Worm (Caenorhabditis elegans): ENCODE data around the gene polq-1.

DNA sequence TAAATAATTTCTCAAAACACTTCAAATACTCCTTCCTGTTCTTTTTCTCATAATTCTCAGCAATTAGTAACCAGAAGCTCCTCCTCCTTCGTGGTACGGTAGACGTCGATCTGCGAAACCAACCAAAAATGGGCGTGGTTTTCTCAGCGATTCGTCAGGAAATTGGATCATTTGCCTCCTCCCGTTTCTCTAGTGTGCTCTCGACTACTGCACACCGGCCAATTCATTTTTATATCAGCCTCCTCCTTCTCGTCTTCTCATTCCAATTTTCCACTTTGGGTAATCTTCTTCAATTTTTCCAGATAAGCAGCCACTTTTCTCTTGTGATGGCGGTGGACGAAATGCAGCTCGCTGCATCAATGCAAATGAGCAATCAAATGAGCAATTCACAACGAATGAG lies 4.2 kb downstream of the polq-1 start, which contains the start of gene ceh-10:
- TF ChIP-seq ama-1 (optimal IDR thresholded peaks at IDR 0.05) = no peak
- no peak for TF ChIP-seq unc-62 (GFP tag; optimal IDR thresholded peaks at IDR 0.05)
- no peak for TF ChIP-seq nhr-12 (tag; optimal IDR thresholded peaks at IDR 0.05)
- no peak for TF ChIP-seq C34F6.9 (tag; optimal IDR thresholded peaks at IDR 0.05)
- no peak for TF ChIP-seq mdl-1 (tag; optimal IDR thresholded peaks at IDR 0.05)
- no peak for TF ChIP-seq nhr-23 (tag; optimal IDR thresholded peaks at IDR 0.05)
- TF ChIP-seq ztf-11 (tag; optimal IDR thresholded peaks at IDR 0.05) = no peak
